Fruit fly (Drosophila melanogaster): ENCODE measurements around the gene vri.

Gene vri

dm6 chr2L:5297289-5297960 is 8.7 kb downstream of the vri start (continued):
- TF ChIP-seq bsh (GFP tag; optimal IDR thresholded peaks at IDR 0.05) = peak in 1 of 2 experiments; percentile 88
- peak; percentile 29; the same call in 1 of the 2 replicates for TF ChIP-seq Xrp1 (GFP tag; IDR thresholded peaks at IDR 0.05)
- peak; percentile 21; the same call in 1 of the 2 replicates for TF ChIP-seq E2f2 (GFP tag; IDR thresholded peaks at IDR 0.05)
- peak; percentile 83 for TF ChIP-seq CG1603 (tag; optimal IDR thresholded peaks at IDR 0.05)
- TF ChIP-seq Blimp-1 (GFP tag; optimal IDR thresholded peaks at IDR 0.05) = peak; percentile 85
- TF ChIP-seq Drgx (GFP tag; IDR thresholded peaks at IDR 0.05) = peak; percentile 53; the same call in 1 of the 2 replicates
- TF ChIP-seq Dek (tag; optimal IDR thresholded peaks at IDR 0.05) = no peak
- no peak for TF ChIP-seq CG11247 (GFP tag; IDR thresholded peaks at IDR 0.05)
- peak; percentile 81 for TF ChIP-seq gem (tag; optimal IDR thresholded peaks at IDR 0.05)
- peak; percentile 30 for TF ChIP-seq Sox102F (GFP tag; optimal IDR thresholded peaks at IDR 0.05)
- TF ChIP-seq CG10209 (GFP tag; optimal IDR thresholded peaks at IDR 0.05) = no peak
- peak; percentile 29; the same call in 1 of the 2 replicates for TF ChIP-seq sob (GFP tag; IDR thresholded peaks at IDR 0.05)
- TF ChIP-seq CG8089 (GFP tag; optimal IDR thresholded peaks at IDR 0.05) = peak; percentile 27
- TF ChIP-seq Atf-2 (GFP tag; optimal IDR thresholded peaks at IDR 0.05) = peak; percentile 15
- TF ChIP-seq CG2889 (GFP tag; IDR thresholded peaks at IDR 0.05) = 0 out of 3 replicates have a peak, but pooled peaks have one; percentile 29
- peak; percentile 35 for TF ChIP-seq CG8924 (tag; optimal IDR thresholded peaks at IDR 0.05)
- TF ChIP-seq ewg (GFP tag; optimal IDR thresholded peaks at IDR 0.05) = peak; percentile 54
- TF ChIP-seq Hr3 (GFP tag; optimal IDR thresholded peaks at IDR 0.05) = peak; percentile 69
- no peak for TF ChIP-seq Hand (GFP tag; optimal IDR thresholded peaks at IDR 0.05)
- TF ChIP-seq ham (GFP tag; IDR thresholded peaks at IDR 0.05) = no peak
- peak; percentile 20 for TF ChIP-seq CG12104 (GFP tag; optimal IDR thresholded peaks at IDR 0.05)
- TF ChIP-seq mld (GFP tag; IDR thresholded peaks at IDR 0.05; ENCODE audit: partially characterized antibody) = 0 out of 3 replicates have a peak, but pooled peaks have one; percentile 17
- TF ChIP-seq CG16863 (GFP tag; optimal IDR thresholded peaks at IDR 0.05) = peak; percentile 23
- no peak for TF ChIP-seq amos (GFP tag; IDR thresholded peaks at IDR 0.05; ENCODE audit: partially characterized antibody)
- no peak for TF ChIP-seq lilli (GFP tag; optimal IDR thresholded peaks at IDR 0.05)
- TF ChIP-seq CG7357 (GFP tag; IDR thresholded peaks at IDR 0.05) = peak; percentile 60
- TF ChIP-seq CG3407 (GFP tag; optimal IDR thresholded peaks at IDR 0.05) = peak; percentile 48
- TF ChIP-seq ATbp (GFP tag; optimal IDR thresholded peaks at IDR 0.05) = peak; percentile 58
- TF ChIP-seq dmrt11E (tag; optimal IDR thresholded peaks at IDR 0.05) = peak; percentile 62
- peak; percentile 29 for TF ChIP-seq CG4820 (GFP tag; optimal IDR thresholded peaks at IDR 0.05)
- TF ChIP-seq Gsc (GFP tag; IDR thresholded peaks at IDR 0.05) = no peak
- TF ChIP-seq CG10267 (tag; optimal IDR thresholded peaks at IDR 0.05) = peak; percentile 33
- no peak for TF ChIP-seq CG7928 (GFP tag; optimal IDR thresholded peaks at IDR 0.05)
- peak in 1 of 2 experiments; percentile 21 for TF ChIP-seq Trl (optimal IDR thresholded peaks at IDR 0.05)
- no peak for TF ChIP-seq Trl (GFP tag; optimal IDR thresholded peaks at IDR 0.05)
- peak; percentile 49 for TF ChIP-seq gsb-n (tag; optimal IDR thresholded peaks at IDR 0.05)
- no peak for TF ChIP-seq CG14965 (GFP tag; optimal IDR thresholded peaks at IDR 0.05; ENCODE audit: borderline replicate concordance)
- peak; percentile 43 for TF ChIP-seq CG11504 (tag; optimal IDR thresholded peaks at IDR 0.05)
- no peak for TF ChIP-seq emc (GFP tag; optimal IDR thresholded peaks at IDR 0.05)
- TF ChIP-seq CG17568 (GFP tag; optimal IDR thresholded peaks at IDR 0.05) = peak; percentile 22
- no peak for TF ChIP-seq yki (optimal IDR thresholded peaks at IDR 0.05)
- no peak for TF ChIP-seq gcm2 (GFP tag; optimal IDR thresholded peaks at IDR 0.05)
- no peak for TF ChIP-seq CG34422 (GFP tag; IDR thresholded peaks at IDR 0.05)
- peak; percentile 46 for TF ChIP-seq CG4424 (GFP tag; optimal IDR thresholded peaks at IDR 0.05)
- no peak for TF ChIP-seq CG31365 (tag; optimal IDR thresholded peaks at IDR 0.05)
- peak; percentile 37 for TF ChIP-seq BtbVII (GFP tag; optimal IDR thresholded peaks at IDR 0.05)
- 0 out of 3 replicates have a peak, but pooled peaks have one; percentile 18 for TF ChIP-seq otp (GFP tag; IDR thresholded peaks at IDR 0.05)
- TF ChIP-seq crc (GFP tag; optimal IDR thresholded peaks at IDR 0.05) = no peak
- TF ChIP-seq CG18764 (GFP tag; optimal IDR thresholded peaks at IDR 0.05) = no peak
- no peak for TF ChIP-seq pros (GFP tag; optimal IDR thresholded peaks at IDR 0.05)

Data from whole organism, embryonic.